Worm (Caenorhabditis elegans) whole organism, L3 larva: Measurements from ENCODE around the gene C12D5.5.

Experiments used
- elt-1 ChIP-seq: fragments of 150-350 bp; optimal IDR thresholded peaks from 2 replicates; lab custom pipeline; 2014; ENCODE audit warnings: missing biosample characterization, missing genetic modification characterization
- fkh-2 ChIP-seq: fragments of 150-350 bp; optimal IDR thresholded peaks from 2 replicates; lab custom pipeline; 2014; ENCODE audit warnings: missing biosample characterization, missing genetic modification reagents, missing genetic modification characterization
- nfya-1 ChIP-seq: sonication (generic microtip); optimal IDR thresholded peaks from 2 replicates; lab custom pipeline; 2017; ENCODE audit warnings: missing genetic modification characterization, mild to moderate bottlenecking, missing compliant biosample characterization, antibody characterized with exemption, moderate library complexity; ENCODE audit not compliant: insufficient read depth
- nhr-12 ChIP-seq: fragments of 150-350 bp; optimal IDR thresholded peaks from 2 replicates; lab custom pipeline; 2014; ENCODE audit warnings: missing biosample characterization, missing genetic modification characterization
- nhr-28 ChIP-seq: fragments of 150-350 bp; optimal IDR thresholded peaks from 2 replicates; lab custom pipeline; 2014; ENCODE audit warnings: missing biosample characterization, missing genetic modification characterization
- skn-1 ChIP-seq: fragments of 150-350 bp; optimal IDR thresholded peaks from 2 replicates; lab custom pipeline; 2014; ENCODE audit warnings: missing biosample characterization, missing genetic modification characterization
- unc-62 ChIP-seq: fragments of 150-350 bp; sonication (generic microtip); optimal IDR thresholded peaks from 4 replicates; lab custom pipeline; 2014; ENCODE audit warnings: missing biosample characterization, missing genetic modification reagents, missing genetic modification characterization
- zag-1 ChIP-seq: fragments of 150-350 bp; optimal IDR thresholded peaks from 2 replicates; lab custom pipeline; 2014; ENCODE audit warnings: missing biosample characterization, missing genetic modification characterization
- ztf-11 ChIP-seq: fragments of 150-350 bp; optimal IDR thresholded peaks from 2 replicates; lab custom pipeline; 2014; ENCODE audit warnings: missing biosample characterization, missing genetic modification characterization
- ztf-4 ChIP-seq: fragments of 150-350 bp; optimal IDR thresholded peaks from 2 replicates; lab custom pipeline; 2014; ENCODE audit warnings: missing biosample characterization, missing genetic modification characterization

- TF ChIP-seq elt-1 (no peak), skn-1 (tag; lab: Kevin White, UChicago) (no peak), ztf-11 (no peak), zag-1 (tag; lab: Kevin White, UChicago) (no peak), fkh-2 (no peak), ztf-4 (tag; lab: Kevin White, UChicago) (no peak), nhr-28 (tag; lab: Kevin White, UChicago) (no peak), unc-62 (GFP tag; lab: Kevin White, UChicago) (no peak), nhr-12 (tag; lab: Kevin White, UChicago) (no peak), nfya-1 (tag; lab: Kevin White, UChicago) (no peak)
These were observed 22.6 kb upstream of the C12D5.5 start, which contains the start of gene str-47 for ce11 chrV:7645454-7645853.
